Worm (Caenorhabditis elegans): ENCODE data around the gene T04A8.7.

T04A8.7 gene

DNA sequence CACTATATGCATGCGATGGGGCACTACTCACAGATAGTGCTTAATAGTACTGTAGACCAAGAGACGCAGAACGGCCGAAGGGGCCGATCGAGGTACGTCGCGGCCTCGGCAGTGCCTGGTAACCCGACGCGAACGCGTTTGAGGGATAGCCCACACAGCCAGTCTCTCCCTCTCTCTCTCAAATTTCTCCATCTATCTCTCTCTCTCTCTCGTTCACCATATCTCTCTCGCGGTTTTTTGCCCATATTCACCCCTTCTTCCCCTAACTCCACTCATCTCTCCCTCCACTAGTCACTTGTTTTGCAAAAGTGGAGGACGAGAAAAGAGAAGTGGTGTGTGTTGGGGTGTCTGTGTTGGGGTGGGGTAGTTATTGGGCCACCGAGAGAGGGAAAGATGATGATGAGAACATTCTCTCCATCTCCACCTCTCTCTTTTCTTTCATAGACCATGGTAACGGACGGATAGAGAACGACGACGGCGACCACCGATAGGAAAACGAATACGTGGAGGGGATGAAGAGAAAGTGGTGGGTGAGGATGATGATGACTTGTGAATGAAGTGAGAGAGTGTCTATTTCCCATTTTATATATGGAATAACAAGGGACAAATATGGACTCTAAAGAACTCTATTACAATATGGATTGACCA lies 28.3 kb upstream of the T04A8.7 start:
- TF ChIP-seq madf-9 (GFP tag; conservative IDR thresholded peaks at IDR 0.05) (no peak), ZK546.5 (tag; optimal IDR thresholded peaks at IDR 0.05) (no peak), lsy-2 (tag; optimal IDR thresholded peaks at IDR 0.05) (no peak), attf-4 (tag; optimal IDR thresholded peaks at IDR 0.05) (no peak), lin-29 (GFP tag; IDR thresholded peaks at IDR 0.05) (no peak), T20F7.1 (GFP tag; optimal IDR thresholded peaks at IDR 0.05) (no peak), ceh-32 (tag; optimal IDR thresholded peaks at IDR 0.05; ENCODE audit: poor library complexity) (no peak), spr-3 (GFP tag; optimal IDR thresholded peaks at IDR 0.05) (no peak), zip-11 (GFP tag; IDR thresholded peaks at IDR 0.05) (no peak), hmg-1.1 (GFP tag; IDR thresholded peaks at IDR 0.05) (peak; percentile 62; the same call in 1 of the 2 replicates), mdl-1 (tag; optimal IDR thresholded peaks at IDR 0.05) (peak; percentile 26 to 78), nhr-111 (GFP tag; optimal IDR thresholded peaks at IDR 0.05) (no peak), php-3 (GFP tag; IDR thresholded peaks at IDR 0.05) (no peak), hlh-30 (tag; optimal IDR thresholded peaks at IDR 0.05; ENCODE audit: insufficient read depth) (peak; percentile 46), nhr-102 (tag; optimal IDR thresholded peaks at IDR 0.05) (no peak), gei-8 (GFP tag; optimal IDR thresholded peaks at IDR 0.05) (no peak), arid-1 (GFP tag; conservative IDR thresholded peaks at IDR 0.05) (no peak), skn-1 (tag; optimal IDR thresholded peaks at IDR 0.05) (no peak), daf-16 (GFP tag; optimal IDR thresholded peaks at IDR 0.05) (no peak), daf-16 (tag; optimal IDR thresholded peaks at IDR 0.05) (no peak), jun-1 (tag; optimal IDR thresholded peaks at IDR 0.05) (no peak), unc-39 (tag; optimal IDR thresholded peaks at IDR 0.05) (no peak), dve-1 (tag; optimal IDR thresholded peaks at IDR 0.05; ENCODE audit: insufficient read depth) (no peak), mep-1 (tag; optimal IDR thresholded peaks at IDR 0.05) (peak; percentile 59), rbr-2 (tag; optimal IDR thresholded peaks at IDR 0.05) (peak; percentile 70), daf-12 (tag; optimal IDR thresholded peaks at IDR 0.05) (no peak), fos-1 (tag; optimal IDR thresholded peaks at IDR 0.05) (no peak), snpc-1.2 (GFP tag; IDR thresholded peaks at IDR 0.05) (no peak), R02D3.7 (tag; optimal IDR thresholded peaks at IDR 0.05) (no peak), dmd-8 (GFP tag; IDR thresholded peaks at IDR 0.05) (no peak), daf-8 (GFP tag; IDR thresholded peaks at IDR 0.05) (no peak), F49E8.2 (tag; optimal IDR thresholded peaks at IDR 0.05; ENCODE audit: borderline replicate concordance) (no peak), ctbp-1 (GFP tag; IDR thresholded peaks at IDR 0.05) (no peak), hlh-11 (tag; optimal IDR thresholded peaks at IDR 0.05) (peak; percentile 59), dmd-9 (GFP tag; IDR thresholded peaks at IDR 0.05) (no peak), tra-1 (GFP tag; IDR thresholded peaks at IDR 0.05) (no peak), daf-19 (GFP tag; conservative IDR thresholded peaks at IDR 0.05) (no peak), tag-97 (GFP tag; IDR thresholded peaks at IDR 0.05) (no peak), fkh-10 (GFP tag; optimal IDR thresholded peaks at IDR 0.05) (no peak), ceh-62 (tag; optimal IDR thresholded peaks at IDR 0.05) (no peak), aly-2 (tag; optimal IDR thresholded peaks at IDR 0.05) (no peak), ztf-7 (tag; optimal IDR thresholded peaks at IDR 0.05) (no peak), nhr-25 (tag; optimal IDR thresholded peaks at IDR 0.05; ENCODE audit: borderline replicate concordance, insufficient read depth) (peak; percentile 66), lim-7 (GFP tag; IDR thresholded peaks at IDR 0.05) (no peak), Y75B8A.6 (GFP tag; IDR thresholded peaks at IDR 0.05) (no peak), nhr-28 (tag; optimal IDR thresholded peaks at IDR 0.05) (peak; percentile 39), lin-39 (tag; optimal IDR thresholded peaks at IDR 0.05) (no peak), ceh-28 (tag; optimal IDR thresholded peaks at IDR 0.05) (no peak), ceh-20 (GFP tag; IDR thresholded peaks at IDR 0.05) (no peak), set-16 (GFP tag; IDR thresholded peaks at IDR 0.05) (peak; percentile 63), sdz-12 (GFP tag; optimal IDR thresholded peaks at IDR 0.05) (no peak)

Data from whole organism, L4 larva.